Fruit fly (Drosophila melanogaster) whole organism: ENCODE data around the gene CG34174.

Experiments
- CG8478 ChIP-seq: fragments of >200 bp; optimal IDR thresholded peaks from 2 replicates; lab custom pipeline; 2018; ENCODE audit warnings: inconsistent platforms
- Dll ChIP-seq: fragments of >200 bp; optimal IDR thresholded peaks from 2 replicates; lab custom pipeline; 2017
- EcR ChIP-seq, 2 experiments: fragments of >200 bp; optimal IDR thresholded peaks; 2 replicates each; lab custom pipeline; 2017; ENCODE audit warnings: missing biosample characterization in 2 of 2, missing genetic modification characterization in 2 of 2, missing genetic modification reagents in 2 of 2
- pan ChIP-seq: fragments of >200 bp; optimal IDR thresholded peaks from 2 replicates; lab custom pipeline; 2017
- psq ChIP-seq: fragments of >200 bp; optimal IDR thresholded peaks from 2 replicates; lab custom pipeline; 2017

- TF ChIP-seq psq (lab: Kevin White, UChicago) (no peak), CG8478 (lab: Kevin White, UChicago) (no peak), Dll (lab: Kevin White, UChicago) (no peak), EcR (GFP tag; optimal IDR thresholded peaks at IDR 0.05; lab: Kevin White, UChicago) (no peak), pan (lab: Kevin White, UChicago) (no peak)
These were observed 38.2 kb downstream of the CG34174 start, which contains the start of gene CG17239 for dm6 chr2L:2252241-2252640.
